Worm (Caenorhabditis elegans): ENCODE data around the gene fbxa-14.

DNA sequence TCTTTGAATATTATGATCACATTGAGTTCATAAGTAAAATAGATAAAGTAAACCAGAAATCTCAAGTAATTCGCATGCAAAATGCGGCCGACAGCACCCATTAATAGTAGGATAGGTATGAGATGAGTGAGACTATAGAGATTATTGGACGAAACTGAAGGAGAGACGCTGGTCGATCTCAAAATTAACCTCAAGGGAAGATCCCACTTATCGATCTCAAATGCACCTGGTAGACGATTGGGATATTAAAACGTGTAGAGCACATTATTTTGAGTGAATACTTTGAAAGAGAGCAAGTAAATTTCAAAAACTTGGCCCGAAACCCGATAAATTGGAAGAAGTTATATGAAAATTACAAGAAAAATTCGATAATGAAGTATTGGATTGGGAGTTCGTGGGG, 21.3 kb upstream of the fbxa-14 start, which contains the start of gene Y82E9BL.6:
- TF ChIP-seq hlh-30 (tag; optimal IDR thresholded peaks at IDR 0.05; ENCODE audit: insufficient read depth), result no peak
- no peak for TF ChIP-seq rnt-1 (tag; optimal IDR thresholded peaks at IDR 0.05)
- no peak for TF ChIP-seq ama-1 (optimal IDR thresholded peaks at IDR 0.05)
- TF ChIP-seq ceh-2 (tag; optimal IDR thresholded peaks at IDR 0.05), result no peak
- no peak for TF ChIP-seq unc-86 (tag; optimal IDR thresholded peaks at IDR 0.05)
- no peak for TF ChIP-seq ceh-31 (tag; optimal IDR thresholded peaks at IDR 0.05)
- TF ChIP-seq lim-6 (tag; optimal IDR thresholded peaks at IDR 0.05), result no peak
- TF ChIP-seq ref-2 (tag; optimal IDR thresholded peaks at IDR 0.05), result no peak
- no peak for TF ChIP-seq pha-4 (tag; optimal IDR thresholded peaks at IDR 0.05)
- no peak for TF ChIP-seq odd-2 (tag; optimal IDR thresholded peaks at IDR 0.05)
- TF ChIP-seq elt-2 (tag; optimal IDR thresholded peaks at IDR 0.05), result no peak

All from whole organism, late embryonic.